Worm (Caenorhabditis elegans) whole organism, mixed stage, embryonic: ENCODE data around the gene tag-266.
A peak's percentile ranks its signal among the peaks of the same experiment; 100 is the strongest.

Experiments used
- M03D4.4 ChIP-seq: sonication (generic microtip); optimal IDR thresholded peaks from 2 replicates; lab custom pipeline; 2017; ENCODE audit warnings: mild to moderate bottlenecking, missing genetic modification characterization, missing compliant biosample characterization
- bed-3 ChIP-seq: fragments of 200-800 bp; sonication (Bioruptor generic); optimal IDR thresholded peaks from 3 replicates; lab custom pipeline; 2018; ENCODE audit warnings: mild to moderate bottlenecking, missing genetic modification characterization, moderate library complexity, missing compliant biosample characterization
- blmp-1 ChIP-seq: fragments of 150-350 bp; optimal IDR thresholded peaks from 2 replicates; lab custom pipeline; 2014; ENCODE audit warnings: missing biosample characterization, missing genetic modification characterization
- ceh-43 ChIP-seq: fragments of 200-800 bp; sonication (Bioruptor generic); optimal IDR thresholded peaks from 2 replicates; lab custom pipeline; 2018; ENCODE audit warnings: mild to moderate bottlenecking, missing genetic modification characterization, moderate library complexity, missing compliant biosample characterization
- ces-1 ChIP-seq: fragments of 150-350 bp; optimal IDR thresholded peaks from 2 replicates; lab custom pipeline; 2014; ENCODE audit warnings: missing biosample characterization, missing genetic modification reagents, missing genetic modification characterization
- cnd-1 ChIP-seq: fragments of 200-800 bp; sonication (Bioruptor generic); optimal IDR thresholded peaks from 2 replicates; lab custom pipeline; 2018; ENCODE audit warnings: mild to moderate bottlenecking, missing genetic modification characterization, missing compliant biosample characterization
- drap-1 ChIP-seq: fragments of 200-800 bp; sonication (Bioruptor generic); optimal IDR thresholded peaks from 3 replicates; lab custom pipeline; 2018; ENCODE audit warnings: mild to moderate bottlenecking, missing genetic modification characterization, missing compliant biosample characterization
- flh-1 ChIP-seq: fragments of 200-800 bp; sonication (Bioruptor generic); optimal IDR thresholded peaks from 2 replicates; lab custom pipeline; 2018; ENCODE audit warnings: mild to moderate bottlenecking, missing genetic modification characterization, moderate library complexity, missing compliant biosample characterization
- ham-2 ChIP-seq: fragments of 200-800 bp; sonication (Bioruptor generic); optimal IDR thresholded peaks from 2 replicates; lab custom pipeline; 2018; ENCODE audit warnings: mild to moderate bottlenecking, missing genetic modification characterization, missing compliant biosample characterization
- hlh-1 ChIP-seq: fragments of 150-350 bp; optimal IDR thresholded peaks from 2 replicates; lab custom pipeline; 2014; ENCODE audit warnings: missing biosample characterization, missing genetic modification reagents, missing genetic modification characterization
- lin-32 ChIP-seq: fragments of 200-800 bp; sonication (Bioruptor generic); optimal IDR thresholded peaks from 2 replicates; lab custom pipeline; 2018; ENCODE audit warnings: mild to moderate bottlenecking, missing genetic modification characterization, missing compliant biosample characterization
- lsy-2 ChIP-seq: fragments of 150-350 bp; optimal IDR thresholded peaks from 2 replicates; lab custom pipeline; 2014; ENCODE audit warnings: missing biosample characterization, missing genetic modification characterization
- mep-1 ChIP-seq: fragments of 150-350 bp; optimal IDR thresholded peaks from 2 replicates; lab custom pipeline; 2017; ENCODE audit warnings: missing biosample characterization, missing genetic modification reagents, missing genetic modification characterization, inconsistent platforms
- mls-2 ChIP-seq: sonication (generic microtip); optimal IDR thresholded peaks from 2 replicates; lab custom pipeline; 2016; ENCODE audit warnings: mild to moderate bottlenecking, missing genetic modification characterization, moderate library complexity, missing compliant biosample characterization
- nhr-12 ChIP-seq: fragments of 150-350 bp; optimal IDR thresholded peaks from 2 replicates; lab custom pipeline; 2014; ENCODE audit warnings: missing biosample characterization, missing genetic modification characterization
- nhr-2 ChIP-seq: fragments of 150-350 bp; optimal IDR thresholded peaks from 2 replicates; lab custom pipeline; 2014; ENCODE audit warnings: missing biosample characterization, missing genetic modification characterization
- nhr-237 ChIP-seq: fragments of 150-350 bp; optimal IDR thresholded peaks from 2 replicates; lab custom pipeline; 2014; ENCODE audit warnings: missing biosample characterization, missing genetic modification characterization
- nhr-28 ChIP-seq: fragments of 150-350 bp; optimal IDR thresholded peaks from 2 replicates; lab custom pipeline; 2014; ENCODE audit warnings: missing biosample characterization, missing genetic modification characterization
- nhr-76 ChIP-seq: sonication (generic microtip); optimal IDR thresholded peaks from 2 replicates; lab custom pipeline; 2017; ENCODE audit warnings: missing biosample characterization, missing genetic modification characterization
- pha-4 ChIP-seq: fragments of 150-350 bp; optimal IDR thresholded peaks from 2 replicates; lab custom pipeline; 2018; ENCODE audit warnings: missing biosample characterization, missing genetic modification reagents, missing genetic modification characterization
- sem-2 ChIP-seq: fragments of 200-800 bp; sonication (Bioruptor generic); optimal IDR thresholded peaks from 2 replicates; lab custom pipeline; 2018; ENCODE audit warnings: mild to moderate bottlenecking, missing genetic modification characterization, missing compliant biosample characterization
- snpc-4 ChIP-seq: fragments of 150-350 bp; optimal IDR thresholded peaks from 2 replicates; lab custom pipeline; 2014; ENCODE audit warnings: missing biosample characterization, missing genetic modification characterization
- unc-120 ChIP-seq: sonication (generic microtip); optimal IDR thresholded peaks from 2 replicates; lab custom pipeline; 2017; ENCODE audit warnings: missing genetic modification characterization, missing compliant biosample characterization; ENCODE audit not compliant: poor library complexity, severe bottlenecking
- unc-62 ChIP-seq: fragments of 150-350 bp; optimal IDR thresholded peaks from 2 replicates; lab custom pipeline; 2014; ENCODE audit warnings: missing biosample characterization, missing genetic modification reagents, missing genetic modification characterization

tag-266 gene

DNA sequence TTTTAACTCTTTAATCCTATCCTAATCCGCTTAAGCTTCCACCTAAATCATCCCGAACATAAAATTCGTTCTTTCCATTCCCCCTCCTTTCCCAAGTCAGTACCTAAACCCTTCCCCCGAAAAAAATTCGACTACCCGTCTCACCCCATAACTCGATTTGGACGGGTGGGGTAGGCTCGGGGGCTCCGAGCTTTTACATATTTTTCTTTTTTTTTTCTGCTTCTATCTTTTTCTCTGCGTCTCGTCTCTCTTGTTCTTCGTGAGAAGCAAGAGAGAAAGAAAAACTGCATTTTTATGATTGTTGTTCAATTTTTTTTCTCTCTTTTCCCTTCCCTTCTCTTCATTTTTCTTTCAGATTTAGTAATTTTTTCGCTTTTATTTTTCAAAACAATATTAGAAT lies 35.4 kb upstream of the tag-266 start:
- TF ChIP-seq ces-1 (GFP tag; lab: Kevin White, UChicago) = peak; percentile 96
- no peak for TF ChIP-seq mls-2
- no peak for TF ChIP-seq mep-1

DNA sequence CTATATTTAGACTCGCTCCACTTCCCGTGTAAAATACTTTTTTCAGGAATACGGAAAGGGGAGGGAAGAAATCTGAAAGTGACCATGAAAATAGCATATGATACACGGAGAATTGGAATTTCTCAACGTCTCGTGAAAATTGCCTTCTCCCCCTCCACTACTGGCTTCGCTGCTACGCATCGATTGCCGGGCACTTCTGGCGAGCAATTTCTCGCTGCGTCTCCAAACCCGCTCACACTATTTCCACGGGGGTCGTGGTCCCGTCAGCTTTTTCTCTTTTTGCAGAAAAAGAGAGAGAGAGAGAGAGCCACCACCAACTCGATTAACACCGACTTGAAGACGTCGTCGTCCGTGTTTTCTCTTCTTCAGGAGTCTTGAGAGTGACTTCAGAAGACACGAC lies 31.0 kb upstream of the tag-266 start:
- TF ChIP-seq hlh-1 = no peak
- no peak for TF ChIP-seq pha-4 (tag; lab: Kevin White, UChicago)
- peak; percentile 35 for TF ChIP-seq unc-120
- TF ChIP-seq ces-1 (GFP tag; lab: Kevin White, UChicago) = peak; percentile 97
- no peak for TF ChIP-seq unc-62 (GFP tag; lab: Kevin White, UChicago)
- TF ChIP-seq cnd-1 (tag; lab: Kevin White, UChicago) = no peak
- no peak for TF ChIP-seq bed-3 (GFP tag; lab: Kevin White, UChicago)
- TF ChIP-seq mep-1 = peak; percentile 41

- TF ChIP-seq unc-120 = peak; percentile 37
- TF ChIP-seq ces-1 (GFP tag; lab: Kevin White, UChicago) = peak; percentile 93
- no peak for TF ChIP-seq lin-32 (GFP tag; lab: Kevin White, UChicago)
Observed at ce11 chrIII:668303-668893, 28.4 kb upstream of the tag-266 start, which contains the start of gene W02B3.3. W02B3.3 (minus strand) TSS chrIII:668433.

ce11 chrIII:665173-665757 lies 25.2 kb upstream of the tag-266 start, which contains the start of gene C09F5.3:
C09F5.3 (minus strand) TSS chrIII:665266.
- TF ChIP-seq drap-1 (GFP tag; lab: Kevin White, UChicago) = no peak
- TF ChIP-seq nhr-2 (tag; lab: Kevin White, UChicago) = no peak
- TF ChIP-seq lin-32 (GFP tag; lab: Kevin White, UChicago) = no peak
- TF ChIP-seq nhr-76 = no peak

DNA sequence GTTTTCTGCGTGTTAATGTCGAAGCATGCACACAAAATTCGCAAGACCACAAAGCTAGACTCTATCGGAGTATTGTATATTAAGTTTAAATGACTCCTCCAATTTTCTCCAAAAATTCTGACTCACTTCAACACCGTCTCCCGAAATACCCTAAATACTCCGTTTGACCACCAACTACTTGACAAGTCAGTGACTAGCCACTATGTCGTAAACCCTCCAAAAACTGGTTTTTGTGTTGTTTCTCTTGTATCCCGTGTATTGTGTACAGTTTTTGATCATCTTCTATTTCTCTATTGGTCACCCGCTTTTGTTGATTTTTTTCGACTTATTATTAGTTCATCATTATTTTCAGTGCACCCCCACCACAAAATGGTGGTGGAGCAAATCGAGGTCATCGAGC lies 18.3 kb upstream of the tag-266 start, which contains the start of gene C09F5.1:
Gene C09F5.1 (plus strand): TSS at position 353 of the 400 bp plus-strand sequence.
- no peak for TF ChIP-seq lsy-2 (tag; lab: Kevin White, UChicago)
- TF ChIP-seq pha-4 (tag; lab: Kevin White, UChicago) = no peak
- TF ChIP-seq nhr-2 (tag; lab: Kevin White, UChicago) = no peak
- TF ChIP-seq nhr-237 (tag; lab: Kevin White, UChicago) = no peak
- TF ChIP-seq cnd-1 (tag; lab: Kevin White, UChicago) = no peak
- TF ChIP-seq ceh-43 = no peak
- no peak for TF ChIP-seq M03D4.4 (tag; lab: Kevin White, UChicago)
- no peak for TF ChIP-seq unc-62 (GFP tag; lab: Kevin White, UChicago)
- TF ChIP-seq snpc-4 (tag; lab: Kevin White, UChicago) = no peak
- no peak for TF ChIP-seq mls-2
- TF ChIP-seq ces-1 (GFP tag; lab: Kevin White, UChicago) = no peak
- no peak for TF ChIP-seq lin-32 (GFP tag; lab: Kevin White, UChicago)
- TF ChIP-seq flh-1 = no peak

DNA sequence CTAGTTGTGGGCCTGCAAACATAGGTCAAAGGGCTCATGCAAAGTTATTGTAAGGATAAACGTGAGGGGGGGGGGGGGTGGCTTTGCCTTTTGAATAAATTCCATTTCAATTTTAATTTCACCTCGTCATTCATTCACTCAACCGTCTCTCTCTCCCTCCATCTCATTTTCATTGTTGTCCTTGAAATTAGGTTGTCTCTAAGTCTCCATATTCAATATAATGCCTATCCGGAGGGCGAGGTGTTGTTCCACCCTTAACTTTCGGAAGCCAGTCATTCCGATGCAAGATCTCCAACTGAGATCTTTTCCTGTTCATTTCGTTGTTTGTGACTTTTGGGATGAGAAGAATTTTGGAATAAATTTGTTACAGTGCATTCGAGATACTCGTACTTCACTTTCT lies 17.2 kb upstream of the tag-266 start:
- TF ChIP-seq ces-1 (GFP tag; lab: Kevin White, UChicago) (peak; percentile 54), blmp-1 (tag; lab: Kevin White, UChicago) (peak; percentile 38), nhr-2 (tag; lab: Kevin White, UChicago) (no peak), ham-2 (no peak), nhr-12 (no peak), mls-2 (peak; percentile 7)
- TF ChIP-seq, all 35 proteins: peak for 3

- no peak for TF ChIP-seq lin-32 (GFP tag; lab: Kevin White, UChicago)
- no peak for TF ChIP-seq mls-2
- TF ChIP-seq unc-62 (GFP tag; lab: Kevin White, UChicago) = no peak
- TF ChIP-seq ces-1 (GFP tag; lab: Kevin White, UChicago) = no peak
Observed at ce11 chrIII:656660-657059, 16.6 kb upstream of the tag-266 start.

ce11 chrIII:654365-654764 lies 14.3 kb upstream of the tag-266 start:
- TF ChIP-seq nhr-28 (tag; lab: Kevin White, UChicago) (no peak), sem-2 (no peak), blmp-1 (tag; lab: Kevin White, UChicago) (no peak), mls-2 (peak; percentile 16), ham-2 (peak; percentile 54)
